Worm (Caenorhabditis elegans) whole organism, mixed stage, embryonic: ENCODE results near the gene prcc-1.

Experiments
- M03D4.4 ChIP-seq: sonication (generic microtip); optimal IDR thresholded peaks from 2 replicates; lab custom pipeline; 2017; ENCODE audit warnings: mild to moderate bottlenecking, missing genetic modification characterization, missing compliant biosample characterization
- bed-3 ChIP-seq: fragments of 200-800 bp; sonication (Bioruptor generic); optimal IDR thresholded peaks from 3 replicates; lab custom pipeline; 2018; ENCODE audit warnings: mild to moderate bottlenecking, missing genetic modification characterization, moderate library complexity, missing compliant biosample characterization
- blmp-1 ChIP-seq: fragments of 150-350 bp; optimal IDR thresholded peaks from 2 replicates; lab custom pipeline; 2014; ENCODE audit warnings: missing biosample characterization, missing genetic modification characterization
- ceh-39 ChIP-seq: fragments of 150-350 bp; optimal IDR thresholded peaks from 2 replicates; lab custom pipeline; 2014; ENCODE audit warnings: missing biosample characterization, missing genetic modification characterization
- ceh-83 ChIP-seq: fragments of 200-800 bp; sonication (Bioruptor generic); optimal IDR thresholded peaks from 2 replicates; lab custom pipeline; 2018; ENCODE audit warnings: mild to moderate bottlenecking, missing genetic modification characterization, missing compliant biosample characterization
- cnd-1 ChIP-seq: fragments of 200-800 bp; sonication (Bioruptor generic); optimal IDR thresholded peaks from 2 replicates; lab custom pipeline; 2018; ENCODE audit warnings: mild to moderate bottlenecking, missing genetic modification characterization, missing compliant biosample characterization
- drap-1 ChIP-seq: fragments of 200-800 bp; sonication (Bioruptor generic); optimal IDR thresholded peaks from 3 replicates; lab custom pipeline; 2018; ENCODE audit warnings: mild to moderate bottlenecking, missing genetic modification characterization, missing compliant biosample characterization
- elt-1 ChIP-seq: sonication (generic microtip); optimal IDR thresholded peaks from 2 replicates; lab custom pipeline; 2017; ENCODE audit warnings: missing genetic modification characterization, mild to moderate bottlenecking, missing compliant biosample characterization, antibody characterized with exemption, moderate library complexity, borderline replicate concordance; ENCODE audit not compliant: insufficient read depth
- elt-3 ChIP-seq: fragments of 150-350 bp; optimal IDR thresholded peaks from 2 replicates; lab custom pipeline; 2014; ENCODE audit warnings: missing biosample characterization, missing genetic modification characterization
- ham-2 ChIP-seq: fragments of 200-800 bp; sonication (Bioruptor generic); optimal IDR thresholded peaks from 2 replicates; lab custom pipeline; 2018; ENCODE audit warnings: mild to moderate bottlenecking, missing genetic modification characterization, missing compliant biosample characterization
- hlh-1 ChIP-seq: fragments of 150-350 bp; optimal IDR thresholded peaks from 2 replicates; lab custom pipeline; 2014; ENCODE audit warnings: missing biosample characterization, missing genetic modification reagents, missing genetic modification characterization
- lin-13 ChIP-seq: fragments of 150-350 bp; optimal IDR thresholded peaks from 2 replicates; lab custom pipeline; 2014; ENCODE audit warnings: missing biosample characterization, missing genetic modification characterization
- lsy-2 ChIP-seq: fragments of 150-350 bp; optimal IDR thresholded peaks from 2 replicates; lab custom pipeline; 2014; ENCODE audit warnings: missing biosample characterization, missing genetic modification characterization
- mab-5 ChIP-seq: fragments of 150-350 bp; optimal IDR thresholded peaks from 2 replicates; lab custom pipeline; 2014; ENCODE audit warnings: missing biosample characterization, missing genetic modification characterization
- mep-1 ChIP-seq: fragments of 150-350 bp; optimal IDR thresholded peaks from 2 replicates; lab custom pipeline; 2017; ENCODE audit warnings: missing biosample characterization, missing genetic modification reagents, missing genetic modification characterization, inconsistent platforms
- mls-2 ChIP-seq: sonication (generic microtip); optimal IDR thresholded peaks from 2 replicates; lab custom pipeline; 2016; ENCODE audit warnings: mild to moderate bottlenecking, missing genetic modification characterization, moderate library complexity, missing compliant biosample characterization
- nhr-12 ChIP-seq: fragments of 150-350 bp; optimal IDR thresholded peaks from 2 replicates; lab custom pipeline; 2014; ENCODE audit warnings: missing biosample characterization, missing genetic modification characterization
- nhr-237 ChIP-seq: fragments of 150-350 bp; optimal IDR thresholded peaks from 2 replicates; lab custom pipeline; 2014; ENCODE audit warnings: missing biosample characterization, missing genetic modification characterization
- nhr-28 ChIP-seq: fragments of 150-350 bp; optimal IDR thresholded peaks from 2 replicates; lab custom pipeline; 2014; ENCODE audit warnings: missing biosample characterization, missing genetic modification characterization
- pha-4 ChIP-seq: fragments of 150-350 bp; optimal IDR thresholded peaks from 2 replicates; lab custom pipeline; 2018; ENCODE audit warnings: missing biosample characterization, missing genetic modification reagents, missing genetic modification characterization
- sem-2 ChIP-seq: fragments of 200-800 bp; sonication (Bioruptor generic); optimal IDR thresholded peaks from 2 replicates; lab custom pipeline; 2018; ENCODE audit warnings: mild to moderate bottlenecking, missing genetic modification characterization, missing compliant biosample characterization
- snpc-4 ChIP-seq: fragments of 150-350 bp; optimal IDR thresholded peaks from 2 replicates; lab custom pipeline; 2014; ENCODE audit warnings: missing biosample characterization, missing genetic modification characterization
- sptf-1 ChIP-seq: sonication (generic microtip); optimal IDR thresholded peaks from 2 replicates; lab custom pipeline; 2017; ENCODE audit warnings: mild to moderate bottlenecking, missing genetic modification characterization, moderate library complexity, missing compliant biosample characterization
- tbx-8 ChIP-seq: fragments of 200-800 bp; sonication (Bioruptor generic); optimal IDR thresholded peaks from 2 replicates; lab custom pipeline; 2018; ENCODE audit warnings: mild to moderate bottlenecking, missing genetic modification characterization, moderate library complexity, missing compliant biosample characterization
- unc-120 ChIP-seq: sonication (generic microtip); optimal IDR thresholded peaks from 2 replicates; lab custom pipeline; 2017; ENCODE audit warnings: missing genetic modification characterization, missing compliant biosample characterization; ENCODE audit not compliant: poor library complexity, severe bottlenecking
- unc-39 ChIP-seq: fragments of 150-350 bp; optimal IDR thresholded peaks from 2 replicates; lab custom pipeline; 2014; ENCODE audit warnings: missing biosample characterization, missing genetic modification characterization
- unc-62 ChIP-seq: fragments of 150-350 bp; optimal IDR thresholded peaks from 2 replicates; lab custom pipeline; 2014; ENCODE audit warnings: missing biosample characterization, missing genetic modification reagents, missing genetic modification characterization
- zip-8 ChIP-seq: fragments of 150-350 bp; optimal IDR thresholded peaks from 2 replicates; lab custom pipeline; 2014; ENCODE audit warnings: missing biosample characterization, missing genetic modification characterization

Gene prcc-1

DNA sequence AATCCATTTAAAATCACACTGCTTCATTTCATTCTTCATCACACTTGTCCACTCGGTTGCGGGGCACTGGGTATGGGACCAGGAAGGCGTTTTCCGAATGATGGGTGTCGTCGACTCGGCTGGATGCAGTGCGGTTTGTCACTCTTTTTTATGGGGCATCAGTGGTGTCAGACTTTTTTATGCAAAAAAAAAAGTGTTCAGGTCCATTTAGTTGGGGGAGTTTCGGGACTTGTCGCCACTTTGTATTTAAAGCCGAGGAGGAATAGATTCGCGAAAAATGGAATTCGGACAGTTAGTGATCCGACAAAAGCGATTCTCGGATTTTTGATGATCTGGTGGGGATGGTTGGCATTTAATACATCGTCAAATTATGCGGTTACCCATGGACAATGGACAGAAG is 48.6 kb downstream of the prcc-1 start:
- TF ChIP-seq nhr-28 (tag; lab: Kevin White, UChicago) (no peak), sem-2 (GFP tag; lab: Kevin White, UChicago) (no peak), lin-13 (tag; lab: Kevin White, UChicago) (no peak), elt-3 (tag; lab: Kevin White, UChicago) (no peak), hlh-1 (tag; lab: Kevin White, UChicago) (no peak), pha-4 (no peak), ceh-83 (GFP tag; lab: Kevin White, UChicago) (no peak), blmp-1 (no peak), lsy-2 (tag; lab: Kevin White, UChicago) (no peak), elt-1 (tag; lab: Kevin White, UChicago) (no peak), ham-2 (no peak), nhr-237 (tag; lab: Kevin White, UChicago) (no peak), M03D4.4 (no peak), cnd-1 (tag; lab: Kevin White, UChicago) (no peak), unc-62 (GFP tag; lab: Kevin White, UChicago) (no peak), mab-5 (tag; lab: Kevin White, UChicago) (no peak), drap-1 (no peak)

DNA sequence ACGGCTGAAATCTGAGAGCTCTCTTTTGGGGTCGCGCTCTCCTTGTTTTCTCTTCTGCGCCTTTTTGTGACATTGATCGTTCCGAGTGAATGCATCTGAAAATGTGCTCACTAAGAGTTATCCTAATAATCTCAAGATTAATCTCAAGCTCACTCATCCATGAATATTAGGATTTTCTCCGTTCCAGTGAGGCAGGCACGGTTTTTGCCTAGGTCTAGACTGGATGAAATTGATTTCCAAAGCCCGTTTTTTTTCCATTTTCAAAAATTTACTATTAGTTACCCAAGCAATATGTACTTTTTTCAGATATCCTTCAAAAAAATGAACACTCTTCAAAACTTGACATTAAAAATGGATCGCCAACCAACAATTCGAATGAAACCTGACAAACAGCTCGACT is 51.5 kb downstream of the prcc-1 start, which contains the start of gene amt-2:
TSS of gene amt-2 (plus strand) at position 301 of the 400 bp plus-strand sequence.
- TF ChIP-seq mab-5 (tag; lab: Kevin White, UChicago) (no peak), hlh-1 (tag; lab: Kevin White, UChicago) (no peak), unc-120 (tag; lab: Kevin White, UChicago) (no peak), nhr-28 (tag; lab: Kevin White, UChicago) (no peak), ham-2 (no peak), zip-8 (tag; lab: Kevin White, UChicago) (no peak), mep-1 (tag; lab: Kevin White, UChicago) (no peak), snpc-4 (tag; lab: Kevin White, UChicago) (no peak), ceh-83 (GFP tag; lab: Kevin White, UChicago) (no peak), elt-1 (tag; lab: Kevin White, UChicago) (no peak), sptf-1 (tag; lab: Kevin White, UChicago) (no peak), nhr-237 (tag; lab: Kevin White, UChicago) (no peak), ceh-39 (tag; lab: Kevin White, UChicago) (no peak), unc-39 (tag; lab: Kevin White, UChicago) (no peak), mls-2 (tag; lab: Kevin White, UChicago) (no peak), sem-2 (GFP tag; lab: Kevin White, UChicago) (no peak), lin-13 (tag; lab: Kevin White, UChicago) (no peak)

DNA sequence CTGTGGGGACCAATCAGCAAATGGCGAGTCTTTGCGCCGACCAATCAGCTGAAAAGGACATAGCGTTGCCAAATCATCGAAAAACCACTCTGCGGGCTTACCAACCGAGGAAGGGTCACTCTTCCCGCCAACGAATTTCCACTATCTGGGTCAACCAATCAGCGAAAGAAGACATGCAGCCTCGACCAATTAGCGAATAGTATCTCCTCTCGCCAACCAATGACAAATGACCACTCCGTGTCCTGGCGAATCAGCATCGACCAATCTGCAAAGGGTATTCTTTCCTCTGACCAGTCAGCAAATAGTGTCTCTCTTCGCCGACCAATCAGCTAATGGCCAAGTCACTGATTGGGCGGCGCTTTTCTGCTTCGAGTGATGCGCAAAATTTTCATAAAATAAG is 52.1 kb downstream of the prcc-1 start:
- TF ChIP-seq mep-1 (tag; lab: Kevin White, UChicago) (no peak), tbx-8 (GFP tag; lab: Kevin White, UChicago) (no peak), ham-2 (no peak), lsy-2 (tag; lab: Kevin White, UChicago) (no peak), bed-3 (GFP tag; lab: Kevin White, UChicago) (no peak), zip-8 (tag; lab: Kevin White, UChicago) (no peak), snpc-4 (tag; lab: Kevin White, UChicago) (no peak), nhr-12 (tag; lab: Kevin White, UChicago) (no peak), mls-2 (tag; lab: Kevin White, UChicago) (no peak), blmp-1 (no peak), cnd-1 (tag; lab: Kevin White, UChicago) (no peak), hlh-1 (tag; lab: Kevin White, UChicago) (no peak)
- TF ChIP-seq, all 35 proteins: peak for 0
